Worm (Caenorhabditis elegans): Measurements from ENCODE around the gene T14B4.20.

- no peak for TF ChIP-seq dao-5 (tag; optimal IDR thresholded peaks at IDR 0.05)
- TF ChIP-seq him-1 (tag; optimal IDR thresholded peaks at IDR 0.05) = no peak
- no peak for TF ChIP-seq W03F9.2 (tag; optimal IDR thresholded peaks at IDR 0.05)
Observed at ce11 chrII:6701497-6701896, 15.2 kb upstream of the T14B4.20 start, which contains the start of gene C18H9.6.

All from whole organism, L4/young adult.